Fruit fly (Drosophila melanogaster) whole organism, embryonic: ENCODE measurements around the gene beat-IIa.

Source experiments
- Asciz ChIP-seq: fragments of 200-800 bp; sonication (Bioruptor generic); optimal IDR thresholded peaks from 2 replicates; lab custom pipeline; 2017; ENCODE audit warnings: missing biosample characterization, mild to moderate bottlenecking, missing genetic modification characterization, missing genetic modification reagents
- CG10267 ChIP-seq: fragments of 200-800 bp; sonication (Bioruptor generic); optimal IDR thresholded peaks from 2 replicates; lab custom pipeline; 2018; ENCODE audit warnings: missing biosample characterization, mild to moderate bottlenecking, missing genetic modification characterization, moderate library complexity
- CG12071 ChIP-seq: fragments of 200-800 bp; sonication (Bioruptor generic); optimal IDR thresholded peaks from 3 replicates; lab custom pipeline; 2018; ENCODE audit warnings: missing biosample characterization, mild to moderate bottlenecking, missing genetic modification characterization
- CG12391 ChIP-seq: fragments of 200-800 bp; sonication (Bioruptor generic); optimal IDR thresholded peaks from 3 replicates; lab custom pipeline; 2018; ENCODE audit warnings: missing biosample characterization, mild to moderate bottlenecking, missing genetic modification characterization, moderate library complexity
- CG13624 ChIP-seq: fragments of 200-800 bp; sonication (Bioruptor generic); optimal IDR thresholded peaks from 2 replicates; lab custom pipeline; 2016; ENCODE audit warnings: missing biosample characterization, missing genetic modification characterization
- CG1529 ChIP-seq: fragments of 200-800 bp; sonication (Bioruptor generic); optimal IDR thresholded peaks from 3 replicates; lab custom pipeline; 2018; ENCODE audit warnings: missing biosample characterization, missing genetic modification characterization
- CG15479 ChIP-seq: fragments of 200-800 bp; sonication (Bioruptor generic); optimal IDR thresholded peaks from 3 replicates; lab custom pipeline; 2019; ENCODE audit warnings: missing biosample characterization, mild to moderate bottlenecking, missing genetic modification characterization, moderate library complexity
- CG15514 ChIP-seq: fragments of 200-800 bp; sonication (Bioruptor generic); optimal IDR thresholded peaks from 3 replicates; lab custom pipeline; 2017; ENCODE audit warnings: missing biosample characterization, missing genetic modification characterization, mild to moderate bottlenecking, moderate library complexity, missing genetic modification reagents
- CG1602 ChIP-seq: fragments of 200-800 bp; sonication (Bioruptor generic); optimal IDR thresholded peaks from 3 replicates; lab custom pipeline; 2016; ENCODE audit warnings: missing biosample characterization, missing genetic modification characterization
- CG17186 ChIP-seq: fragments of 200-800 bp; sonication (Bioruptor generic); optimal IDR thresholded peaks from 3 replicates; lab custom pipeline; 2017; ENCODE audit warnings: missing biosample characterization, missing genetic modification reagents, missing genetic modification characterization
- CG1792 ChIP-seq: fragments of 200-800 bp; sonication (Bioruptor generic); optimal IDR thresholded peaks from 2 replicates; lab custom pipeline; 2016; ENCODE audit warnings: missing biosample characterization, missing genetic modification characterization
- CG18011 ChIP-seq: fragments of 200-800 bp; sonication (Bioruptor generic); optimal IDR thresholded peaks from 2 replicates; lab custom pipeline; 2017; ENCODE audit warnings: missing biosample characterization, missing genetic modification characterization, mild to moderate bottlenecking, moderate library complexity, missing genotype
- CG18619 ChIP-seq: fragments of 200-800 bp; sonication (Bioruptor generic); optimal IDR thresholded peaks from 3 replicates; lab custom pipeline; 2017; ENCODE audit warnings: missing biosample characterization, mild to moderate bottlenecking, missing genetic modification characterization
- CG2129 ChIP-seq: fragments of 200-800 bp; sonication (Bioruptor generic); IDR thresholded peaks from 2 replicates; pipeline ENCODE4 v1.3.6; 2022; ENCODE audit warnings: missing biosample characterization, missing genetic modification characterization; ENCODE audit not compliant: partially characterized antibody
- CG2678 ChIP-seq: fragments of 200-800 bp; sonication (Bioruptor generic); optimal IDR thresholded peaks from 3 replicates; lab custom pipeline; 2019; ENCODE audit warnings: missing biosample characterization, mild to moderate bottlenecking, missing genetic modification characterization, moderate library complexity
- CG30403 ChIP-seq: fragments of 200-800 bp; sonication (Bioruptor generic); optimal IDR thresholded peaks from 3 replicates; lab custom pipeline; 2016; ENCODE audit warnings: missing biosample characterization, missing genetic modification characterization
- CG3065 ChIP-seq: fragments of 200-800 bp; sonication (Bioruptor generic); optimal IDR thresholded peaks from 2 replicates; lab custom pipeline; 2016; ENCODE audit warnings: missing biosample characterization, missing genetic modification characterization
- CG32767 ChIP-seq: fragments of 200-800 bp; sonication (Bioruptor generic); IDR thresholded peaks from 2 replicates; pipeline ENCODE4 v1.3.6; 2022; ENCODE audit warnings: missing biosample characterization, missing genetic modification characterization
- CG34224 ChIP-seq: fragments of 200-800 bp; sonication (Bioruptor generic); IDR thresholded peaks from 3 replicates; pipeline ENCODE4 v1.3.6; 2022; ENCODE audit warnings: missing biosample characterization, missing genetic modification characterization; ENCODE audit not compliant: partially characterized antibody
- CG4617 ChIP-seq: fragments of 200-800 bp; sonication (Bioruptor generic); optimal IDR thresholded peaks from 3 replicates; lab custom pipeline; 2016; ENCODE audit warnings: missing biosample characterization, missing genetic modification characterization, borderline replicate concordance
- CG4730 ChIP-seq: fragments of 200-800 bp; sonication (Bioruptor generic); IDR thresholded peaks from 2 replicates; pipeline ENCODE4 v1.3.6; 2022; ENCODE audit warnings: missing biosample characterization, missing genetic modification characterization
- CG6654 ChIP-seq: fragments of 200-800 bp; sonication (Bioruptor generic); optimal IDR thresholded peaks from 2 replicates; lab custom pipeline; 2017; ENCODE audit warnings: missing biosample characterization, mild to moderate bottlenecking, missing genetic modification characterization
- CG8089 ChIP-seq: fragments of 200-800 bp; sonication (Bioruptor generic); optimal IDR thresholded peaks from 3 replicates; lab custom pipeline; 2016; ENCODE audit warnings: missing biosample characterization, missing genetic modification characterization
- CG8281 ChIP-seq: fragments of 200-800 bp; sonication (Bioruptor generic); optimal IDR thresholded peaks from 2 replicates; lab custom pipeline; 2018; ENCODE audit warnings: missing biosample characterization, mild to moderate bottlenecking, missing genetic modification characterization, moderate library complexity
- CG9437 ChIP-seq: fragments of 200-800 bp; sonication (Bioruptor generic); optimal IDR thresholded peaks from 2 replicates; lab custom pipeline; 2018; ENCODE audit warnings: missing biosample characterization, mild to moderate bottlenecking, missing genetic modification characterization
- CG9609 ChIP-seq: fragments of 200-800 bp; sonication (Bioruptor generic); optimal IDR thresholded peaks from 3 replicates; lab custom pipeline; 2016; ENCODE audit warnings: missing biosample characterization, missing genetic modification characterization
- CG9727 ChIP-seq: fragments of 200-800 bp; sonication (Bioruptor generic); optimal IDR thresholded peaks from 3 replicates; lab custom pipeline; 2017; ENCODE audit warnings: missing biosample characterization, mild to moderate bottlenecking, missing genetic modification characterization
- Dek ChIP-seq: fragments of 200-800 bp; sonication (Bioruptor generic); optimal IDR thresholded peaks from 3 replicates; lab custom pipeline; 2019; ENCODE audit warnings: missing biosample characterization, mild to moderate bottlenecking, missing genetic modification characterization, moderate library complexity
- HHEX ChIP-seq: fragments of 200-800 bp; sonication (Bioruptor generic); optimal IDR thresholded peaks from 3 replicates; lab custom pipeline; 2017; ENCODE audit warnings: missing biosample characterization, mild to moderate bottlenecking, missing genetic modification characterization, missing genetic modification reagents
- Kr ChIP-seq: fragments of 200-800 bp; sonication (Bioruptor generic); optimal IDR thresholded peaks from 2 replicates; lab custom pipeline; 2017; ENCODE audit warnings: missing biosample characterization, mild to moderate bottlenecking, missing genetic modification characterization
- Oaz ChIP-seq: fragments of 200-800 bp; sonication (Bioruptor generic); IDR thresholded peaks from 2 replicates; pipeline ENCODE4 v1.3.6; 2022; ENCODE audit warnings: missing biosample characterization, missing genetic modification characterization
- Opbp ChIP-seq: fragments of 200-800 bp; sonication (Bioruptor generic); IDR thresholded peaks from 3 replicates; pipeline ENCODE4 v1.3.6; 2022; ENCODE audit warnings: missing biosample characterization, missing genetic modification characterization; ENCODE audit not compliant: partially characterized antibody
- Rx ChIP-seq: fragments of 200-800 bp; sonication (Bioruptor generic); IDR thresholded peaks from 2 replicates; pipeline ENCODE4 v1.3.6; 2022; ENCODE audit warnings: missing biosample characterization, missing genetic modification characterization
- Xbp1 ChIP-seq: fragments of 200-800 bp; sonication (Bioruptor generic); optimal IDR thresholded peaks from 3 replicates; lab custom pipeline; 2016; ENCODE audit warnings: missing biosample characterization, mild to moderate bottlenecking, missing genetic modification characterization
- YL-1 ChIP-seq: fragments of 200-800 bp; sonication (Bioruptor generic); optimal IDR thresholded peaks from 3 replicates; lab custom pipeline; 2017; ENCODE audit warnings: missing biosample characterization, mild to moderate bottlenecking, missing genetic modification characterization
- ase ChIP-seq: fragments of 200-800 bp; sonication (Bioruptor generic); IDR thresholded peaks from 3 replicates; pipeline ENCODE4 v1.3.6; 2022; ENCODE audit warnings: missing biosample characterization, missing genetic modification characterization
- croc ChIP-seq: fragments of 200-800 bp; sonication (Bioruptor generic); conservative IDR thresholded peaks from 3 replicates; pipeline ENCODE4 v1.3.6; 2022; ENCODE audit warnings: missing biosample characterization, missing genetic modification characterization
- crol ChIP-seq: fragments of 200-800 bp; sonication (Bioruptor generic); IDR thresholded peaks from 2 replicates; pipeline ENCODE4 v1.3.6; 2022; ENCODE audit warnings: missing biosample characterization, missing genetic modification characterization
- danr ChIP-seq: fragments of 200-800 bp; sonication (Bioruptor generic); IDR thresholded peaks from 2 replicates; pipeline ENCODE4 v1.3.6; 2022; ENCODE audit warnings: missing biosample characterization, missing genetic modification characterization
- fd64A ChIP-seq: fragments of 200-800 bp; sonication (Bioruptor generic); optimal IDR thresholded peaks from 3 replicates; lab custom pipeline; 2018; ENCODE audit warnings: missing biosample characterization, mild to moderate bottlenecking, missing genetic modification characterization
- ham ChIP-seq: fragments of 200-800 bp; sonication (Bioruptor generic); IDR thresholded peaks from 2 replicates; pipeline ENCODE4 v1.3.6; 2022; ENCODE audit warnings: missing biosample characterization, missing genetic modification characterization
- hbn ChIP-seq: fragments of 200-800 bp; sonication (Bioruptor generic); IDR thresholded peaks from 2 replicates; pipeline ENCODE4 v1.3.6; 2022; ENCODE audit warnings: missing biosample characterization, missing genetic modification characterization; ENCODE audit not compliant: partially characterized antibody
- lmd ChIP-seq: fragments of 200-800 bp; sonication (Bioruptor generic); IDR thresholded peaks from 2 replicates; pipeline ENCODE4 v1.3.6; 2022; ENCODE audit warnings: missing biosample characterization, missing genetic modification characterization
- oc ChIP-seq: fragments of 200-800 bp; sonication (Bioruptor generic); optimal IDR thresholded peaks from 2 replicates; lab custom pipeline; 2018; ENCODE audit warnings: missing biosample characterization, mild to moderate bottlenecking, missing genetic modification characterization, moderate library complexity
- tap ChIP-seq: fragments of 200-800 bp; optimal IDR thresholded peaks from 3 replicates; lab custom pipeline; 2019; ENCODE audit warnings: missing biosample characterization, mild to moderate bottlenecking, missing genetic modification characterization, moderate library complexity
- trh ChIP-seq: fragments of 200-800 bp; sonication (Bioruptor generic); optimal IDR thresholded peaks from 2 replicates; lab custom pipeline; 2016; ENCODE audit warnings: missing biosample characterization, missing genetic modification characterization
- vvl ChIP-seq: fragments of 200-800 bp; sonication (Bioruptor generic); IDR thresholded peaks from 2 replicates; pipeline ENCODE4 v1.3.6; 2022; ENCODE audit warnings: missing biosample characterization, missing genetic modification characterization
- wek ChIP-seq: fragments of 200-800 bp; sonication (Bioruptor generic); optimal IDR thresholded peaks from 3 replicates; lab custom pipeline; 2018; ENCODE audit warnings: missing biosample characterization, mild to moderate bottlenecking, missing genetic modification characterization, moderate library complexity
- zfh2 ChIP-seq: fragments of 200-800 bp; sonication (Bioruptor generic); optimal IDR thresholded peaks from 2 replicates; lab custom pipeline; 2016; ENCODE audit warnings: missing biosample characterization, missing genetic modification characterization

Gene beat-IIa

DNA sequence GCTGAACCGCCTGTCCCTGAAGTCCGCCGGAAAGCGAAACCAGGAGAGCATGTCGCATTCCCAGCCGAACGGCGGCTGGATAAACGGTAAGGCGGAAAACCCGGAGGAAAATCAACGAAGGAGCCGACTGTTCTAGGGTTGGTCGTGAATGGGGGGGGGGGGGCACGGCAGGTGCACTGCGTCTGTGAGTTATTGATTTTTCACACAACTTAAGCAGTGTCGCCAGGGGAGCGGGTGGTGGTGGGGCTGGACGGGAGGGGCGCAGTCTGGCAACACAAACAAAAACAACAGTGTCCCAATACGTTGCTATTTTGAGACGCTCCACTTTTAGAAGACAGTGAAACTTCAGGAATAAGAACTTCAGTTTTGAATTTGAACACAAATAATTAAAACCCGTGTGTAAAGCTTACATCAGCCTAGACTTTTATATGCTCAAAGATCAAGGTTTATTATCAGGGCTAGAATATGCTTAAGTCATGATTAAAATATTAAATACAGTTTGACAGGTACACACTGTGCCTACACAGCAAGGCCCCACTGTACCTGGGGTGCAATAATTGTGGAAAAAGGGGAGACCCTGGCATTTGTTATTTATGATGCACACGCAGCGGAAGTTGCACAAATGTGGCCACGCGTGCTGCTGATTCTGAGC lies 20.4 kb upstream of the beat-IIa start (continued):
- TF ChIP-seq CG18619 (GFP tag; lab: Kevin White, UChicago), result peak; percentile 43
- peak; percentile 2 for TF ChIP-seq CG4617
- TF ChIP-seq CG1529 (GFP tag; lab: Kevin White, UChicago), result peak; percentile 65
- TF ChIP-seq CG8281 (tag; lab: Kevin White, UChicago), result peak; percentile 51
- TF ChIP-seq wek (GFP tag; lab: Kevin White, UChicago), result peak; percentile 45
- TF ChIP-seq CG12071 (GFP tag; lab: Kevin White, UChicago), result peak; percentile 67
- TF ChIP-seq CG6654 (GFP tag; lab: Kevin White, UChicago), result peak; percentile 47
- peak; percentile 87 for TF ChIP-seq vvl (GFP tag; lab: Robert Waterston, UW)
- TF ChIP-seq croc (GFP tag; lab: Robert Waterston, UW), result peak; percentile 64
- peak; percentile 25; the same call in 1 of the 2 replicates for TF ChIP-seq danr (GFP tag; lab: Robert Waterston, UW)
- TF ChIP-seq CG2678, result peak; percentile 82
- peak; percentile 38 for TF ChIP-seq CG9609 (GFP tag; lab: Kevin White, UChicago)
- no peak for TF ChIP-seq hbn (GFP tag; lab: Robert Waterston, UW)
- peak; percentile 65 for TF ChIP-seq CG12391 (tag; lab: Kevin White, UChicago)
- peak; percentile 57 for TF ChIP-seq CG9727
- TF ChIP-seq Xbp1 (GFP tag; lab: Kevin White, UChicago), result peak; percentile 71
- TF ChIP-seq fd64A (GFP tag; lab: Kevin White, UChicago), result peak; percentile 57
- TF ChIP-seq trh (GFP tag; lab: Kevin White, UChicago), result no peak
- peak; percentile 17; the same call in 1 of the 2 replicates for TF ChIP-seq Oaz (GFP tag; lab: Robert Waterston, UW)
- no peak for TF ChIP-seq CG3065 (GFP tag; lab: Kevin White, UChicago)
- TF ChIP-seq tap (tag; lab: Kevin White, UChicago), result peak; percentile 74
- TF ChIP-seq ham, result no peak
- peak; percentile 69 for TF ChIP-seq lmd
- TF ChIP-seq CG1602 (GFP tag; lab: Kevin White, UChicago), result peak; percentile 45
- TF ChIP-seq CG9437 (GFP tag; lab: Kevin White, UChicago), result peak; percentile 40
- 0 out of 3 replicates have a peak, but pooled peaks have one; percentile 45 for TF ChIP-seq ase
- no peak for TF ChIP-seq Dek (tag; lab: Kevin White, UChicago)
- peak; percentile 58 for TF ChIP-seq Rx (GFP tag; lab: Robert Waterston, UW)
- TF ChIP-seq CG10267 (tag; lab: Kevin White, UChicago), result peak; percentile 34
- peak; percentile 37 for TF ChIP-seq CG8089 (GFP tag; lab: Kevin White, UChicago)
- TF ChIP-seq CG17186, result peak; percentile 22
- peak; percentile 13 for TF ChIP-seq CG18011 (GFP tag; lab: Kevin White, UChicago)
- peak; percentile 20 for TF ChIP-seq CG1792 (GFP tag; lab: Kevin White, UChicago)
- TF ChIP-seq CG2129, result no peak
- TF ChIP-seq oc (tag; lab: Kevin White, UChicago), result peak; percentile 39
- no peak for TF ChIP-seq CG15514 (GFP tag; lab: Kevin White, UChicago)
- peak; percentile 63; the same call in 1 of the 2 replicates for TF ChIP-seq CG32767 (GFP tag; lab: Robert Waterston, UW)
- TF ChIP-seq Asciz, result peak; percentile 76
- peak; percentile 32 for TF ChIP-seq YL-1 (GFP tag; lab: Kevin White, UChicago)
- no peak for TF ChIP-seq Opbp (GFP tag; lab: Robert Waterston, UW)
- peak; percentile 62 for TF ChIP-seq HHEX
- no peak for TF ChIP-seq CG15479 (GFP tag; lab: Kevin White, UChicago)
- peak; percentile 12 for TF ChIP-seq zfh2 (GFP tag; lab: Kevin White, UChicago)
- TF ChIP-seq crol (GFP tag; lab: Robert Waterston, UW), result peak; percentile 97
- TF ChIP-seq CG30403, result peak; percentile 65
- peak; percentile 35; the same call in 1 of the 2 replicates for TF ChIP-seq CG4730 (GFP tag; lab: Robert Waterston, UW)
- TF ChIP-seq Kr (GFP tag; lab: Kevin White, UChicago), result no peak
- no peak for TF ChIP-seq CG13624 (GFP tag; lab: Kevin White, UChicago)
- TF ChIP-seq CG34224 (GFP tag; lab: Robert Waterston, UW), result no peak
